Fruit fly (Drosophila melanogaster): ENCODE data around the gene Pect.
A peak's percentile ranks its signal among the peaks of the same experiment; 100 is the strongest.

The Pect gene

DNA sequence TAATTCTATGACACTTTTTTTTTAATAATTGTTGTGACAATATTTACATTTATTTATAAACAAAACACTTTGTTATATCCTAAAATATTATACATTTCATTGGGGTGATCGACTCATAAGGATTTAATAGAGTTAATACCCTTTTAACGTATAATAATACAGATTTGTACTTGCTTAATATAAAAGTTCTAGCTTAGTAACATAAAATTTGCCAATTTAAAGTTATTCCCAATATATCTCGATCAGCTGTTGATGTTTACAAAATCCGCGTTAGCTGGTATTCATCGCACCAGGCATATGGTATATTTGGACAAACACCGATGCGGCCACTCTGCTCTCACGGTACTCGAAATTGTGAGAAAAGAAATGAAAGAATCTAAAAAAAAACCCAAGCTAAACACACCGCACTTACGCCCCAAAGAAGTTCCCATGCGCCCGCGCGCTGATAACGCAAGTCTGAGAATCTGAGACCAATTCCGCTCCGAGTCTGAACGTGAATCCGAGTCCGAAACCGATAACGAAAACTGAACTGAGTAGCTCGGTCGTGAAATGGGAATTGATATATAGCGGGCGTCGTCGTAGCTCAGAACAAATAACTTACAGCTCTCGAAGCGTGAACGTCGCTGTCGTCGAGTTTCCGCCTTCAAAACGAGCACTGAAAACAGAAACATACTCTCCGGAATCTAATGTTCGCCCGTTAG is at the start of gene Pect (continued):
- peak; percentile 80 for TF ChIP-seq CG9797 (GFP tag; optimal IDR thresholded peaks at IDR 0.05)
- TF ChIP-seq ranshi (GFP tag; IDR thresholded peaks at IDR 0.05), result peak; percentile 42; the same call in 1 of the 2 replicates
- TF ChIP-seq chm (GFP tag; IDR thresholded peaks at IDR 0.05), result peak; percentile 63; the same call in 1 of the 2 replicates
- peak; percentile 32; the same call in 1 of the 3 replicates for TF ChIP-seq CG34224 (GFP tag; IDR thresholded peaks at IDR 0.05; ENCODE audit: partially characterized antibody)
- TF ChIP-seq Antp (GFP tag; optimal IDR thresholded peaks at IDR 0.05), result peak; percentile 24
- TF ChIP-seq CG9727 (GFP tag; optimal IDR thresholded peaks at IDR 0.05), result peak; percentile 37
- peak; percentile 60 for TF ChIP-seq Ptx1 (GFP tag; IDR thresholded peaks at IDR 0.05)
- no peak for TF ChIP-seq twi (tag; optimal IDR thresholded peaks at IDR 0.05)
- no peak for TF ChIP-seq hkb (optimal IDR thresholded peaks at IDR 0.05)
- 0 out of 2 replicates have a peak, but pooled peaks have one; percentile 52 for TF ChIP-seq hkb (GFP tag; IDR thresholded peaks at IDR 0.05)
- TF ChIP-seq Fer1 (GFP tag; optimal IDR thresholded peaks at IDR 0.05), result peak; percentile 66
- TF ChIP-seq CG17829 (tag; optimal IDR thresholded peaks at IDR 0.05), result peak; percentile 14
- TF ChIP-seq CG12299 (tag; optimal IDR thresholded peaks at IDR 0.05), result peak; percentile 49
- TF ChIP-seq E2f1 (GFP tag; IDR thresholded peaks at IDR 0.05), result peak; percentile 54; the same call in 1 of the 2 replicates
- TF ChIP-seq bbx (GFP tag; IDR thresholded peaks at IDR 0.05; ENCODE audit: partially characterized antibody), result peak; percentile 49
- 0 out of 2 replicates have a peak, but pooled peaks have one; percentile 9 for TF ChIP-seq esg (GFP tag; conservative IDR thresholded peaks at IDR 0.05)
- TF ChIP-seq al (GFP tag; IDR thresholded peaks at IDR 0.05), result 0 out of 2 replicates have a peak, but pooled peaks have one; percentile 27
- peak; percentile 56; the same call in 1 of the 2 replicates for TF ChIP-seq GATAe (GFP tag; conservative IDR thresholded peaks at IDR 0.05)
- peak; percentile 4 for TF ChIP-seq ftz-f1 (GFP tag; optimal IDR thresholded peaks at IDR 0.05)
- peak; percentile 44; the same call in 1 of the 2 replicates for TF ChIP-seq inv (GFP tag; IDR thresholded peaks at IDR 0.05; ENCODE audit: partially characterized antibody)
- TF ChIP-seq CG34376 (GFP tag; optimal IDR thresholded peaks at IDR 0.05), result peak; percentile 96
- peak; percentile 29 for TF ChIP-seq Adf1 (GFP tag; IDR thresholded peaks at IDR 0.05)
- TF ChIP-seq MESR4 (GFP tag; optimal IDR thresholded peaks at IDR 0.05), result peak; percentile 83
- TF ChIP-seq toy (GFP tag; IDR thresholded peaks at IDR 0.05), result no peak
- no peak for TF ChIP-seq Fer2 (tag; optimal IDR thresholded peaks at IDR 0.05)
- TF ChIP-seq caup (GFP tag; optimal IDR thresholded peaks at IDR 0.05; ENCODE audit: severe bottlenecking), result peak; percentile 30
- TF ChIP-seq schlank (tag; optimal IDR thresholded peaks at IDR 0.05), result peak; percentile 16
- 0 out of 3 replicates have a peak, but pooled peaks have one; percentile 2 for TF ChIP-seq dysf (GFP tag; IDR thresholded peaks at IDR 0.05)
- no peak for TF ChIP-seq Sox100B (GFP tag; optimal IDR thresholded peaks at IDR 0.05)
- peak; percentile 31 for TF ChIP-seq pros (GFP tag; optimal IDR thresholded peaks at IDR 0.05)
- peak; percentile 8 for TF ChIP-seq CG12155 (GFP tag; optimal IDR thresholded peaks at IDR 0.05)
- no peak for TF ChIP-seq usp (GFP tag; optimal IDR thresholded peaks at IDR 0.05)
- TF ChIP-seq Poxn (GFP tag; IDR thresholded peaks at IDR 0.05), result no peak
- peak; percentile 12 for TF ChIP-seq fd96Cb (tag; optimal IDR thresholded peaks at IDR 0.05)
- TF ChIP-seq Sin3A (optimal IDR thresholded peaks at IDR 0.05), result peak; percentile 19
- peak; percentile 5 for TF ChIP-seq wek (GFP tag; optimal IDR thresholded peaks at IDR 0.05)
- peak; percentile 92 for TF ChIP-seq CG10543 (GFP tag; optimal IDR thresholded peaks at IDR 0.05)

DNA sequence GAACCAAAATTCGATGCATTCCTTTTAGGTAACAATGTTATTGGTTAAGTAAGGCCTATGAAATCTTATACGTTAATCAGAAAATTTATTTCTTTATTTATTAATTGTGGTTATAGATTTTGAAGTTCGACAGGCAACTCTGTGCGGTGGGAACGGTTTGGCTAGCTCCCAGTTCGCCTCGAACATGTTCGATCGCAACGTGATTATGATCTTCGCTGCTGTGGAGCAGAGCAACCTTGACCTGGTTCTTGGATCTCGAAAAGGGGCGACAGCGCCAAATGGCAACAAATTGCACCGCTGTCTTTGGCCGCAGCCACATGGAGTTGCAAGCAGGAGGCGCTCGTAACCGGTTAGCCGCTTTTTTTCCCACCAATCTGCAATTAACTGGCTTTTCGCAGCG is 49.2 kb upstream of the Pect start:
- no peak for TF ChIP-seq CG10654 (GFP tag; optimal IDR thresholded peaks at IDR 0.05)
- TF ChIP-seq Med (GFP tag), result peak; percentile 41
- TF ChIP-seq CG10462 (GFP tag; optimal IDR thresholded peaks at IDR 0.05), result no peak
- 0 out of 2 replicates have a peak, but pooled peaks have one; percentile 23 for TF ChIP-seq CG17328 (GFP tag; IDR thresholded peaks at IDR 0.05)
- no peak for TF ChIP-seq Hey (tag; optimal IDR thresholded peaks at IDR 0.05)
- TF ChIP-seq vnd (GFP tag; IDR thresholded peaks at IDR 0.05; ENCODE audit: partially characterized antibody), result no peak
- no peak for TF ChIP-seq H2.0 (GFP tag; IDR thresholded peaks at IDR 0.05)
- no peak for TF ChIP-seq grn (GFP tag; optimal IDR thresholded peaks at IDR 0.05)
- TF ChIP-seq CG5180 (GFP tag; optimal IDR thresholded peaks at IDR 0.05), result peak; percentile 91
- no peak for TF ChIP-seq CG2199 (GFP tag; IDR thresholded peaks at IDR 0.05)
- TF ChIP-seq CG9932 (GFP tag; IDR thresholded peaks at IDR 0.05), result no peak
- peak; percentile 31; the same call in 1 of the 2 replicates for TF ChIP-seq HLH3B (GFP tag; IDR thresholded peaks at IDR 0.05)
- TF ChIP-seq CG17829 (tag; optimal IDR thresholded peaks at IDR 0.05), result no peak
- no peak for TF ChIP-seq Atf3 (GFP tag; optimal IDR thresholded peaks at IDR 0.05)

Data from whole organism, embryonic.